Worm (Caenorhabditis elegans) whole organism, early embryonic: Measurements from ENCODE around the gene C35C5.8.

Experiments used
- B0310.2 ChIP-seq: sonication (generic microtip); optimal IDR thresholded peaks from 2 replicates; lab custom pipeline; 2016; ENCODE audit warnings: mild to moderate bottlenecking, missing genetic modification characterization, missing compliant biosample characterization
- ama-1 ChIP-seq: fragments of 150-350 bp; optimal IDR thresholded peaks from 2 replicates; lab custom pipeline; 2014
- ceh-13 ChIP-seq: fragments of 200-800 bp; sonication (Bioruptor generic); optimal IDR thresholded peaks from 2 replicates; lab custom pipeline; 2018; ENCODE audit warnings: mild to moderate bottlenecking, missing genetic modification characterization, missing compliant biosample characterization
- ceh-36 ChIP-seq: sonication (generic microtip); optimal IDR thresholded peaks from 2 replicates; lab custom pipeline; 2016; ENCODE audit warnings: missing genetic modification characterization, inconsistent platforms, missing compliant biosample characterization
- hmg-4 ChIP-seq: fragments of 200-800 bp; sonication (Bioruptor generic); optimal IDR thresholded peaks from 2 replicates; lab custom pipeline; 2018; ENCODE audit warnings: mild to moderate bottlenecking, missing genetic modification characterization, missing compliant biosample characterization
- scrt-1 ChIP-seq: fragments of 200-800 bp; sonication (Bioruptor generic); IDR thresholded peaks from 2 replicates; pipeline ENCODE4 v1.3.6; 2022; ENCODE audit warnings: missing genetic modification characterization, missing compliant biosample characterization
- sea-1 ChIP-seq: fragments of 200-800 bp; sonication (Bioruptor generic); conservative IDR thresholded peaks from 2 replicates; pipeline ENCODE4 v1.3.6; 2022; ENCODE audit warnings: missing genetic modification characterization, missing compliant biosample characterization
- tbx-11 ChIP-seq: fragments of 200-800 bp; sonication (Bioruptor generic); IDR thresholded peaks from 2 replicates; pipeline ENCODE4 v1.3.6; 2022; ENCODE audit warnings: missing genetic modification characterization, missing compliant biosample characterization

DNA sequence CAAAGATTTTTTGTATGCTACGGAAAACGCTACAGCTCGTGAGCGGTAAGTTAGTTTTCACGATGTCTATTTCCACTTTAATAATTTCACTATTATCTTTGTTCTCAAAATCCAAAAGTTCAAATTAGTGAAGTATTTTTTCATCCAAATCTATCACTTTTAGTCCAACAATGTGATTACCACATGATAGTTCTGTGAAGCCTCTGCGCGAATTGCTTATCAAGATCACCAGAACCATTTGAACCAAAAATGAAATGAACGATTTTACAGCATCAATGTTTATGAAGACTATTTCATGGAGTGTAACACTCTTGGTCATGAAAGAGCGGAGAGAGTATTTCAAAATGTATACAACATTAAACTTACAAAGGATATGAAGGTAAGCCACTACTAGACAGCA, 1.1 kb downstream of the C35C5.8 start:
- TF ChIP-seq scrt-1 (GFP tag; lab: Robert Waterston, UW) (no peak), hmg-4 (no peak), tbx-11 (GFP tag; lab: Robert Waterston, UW) (no peak), B0310.2 (tag; lab: Kevin White, UChicago) (no peak), ceh-36 (tag; lab: Kevin White, UChicago) (no peak), ceh-13 (GFP tag; lab: Kevin White, UChicago) (no peak), sea-1 (GFP tag; lab: Robert Waterston, UW) (no peak), ama-1 (lab: Kevin White, UChicago) (no peak)
